Fruit fly (Drosophila melanogaster): ENCODE data around the gene Hsp60A.
A peak's percentile ranks its signal among the peaks of the same experiment; 100 is the strongest.

Gene Hsp60A

DNA sequence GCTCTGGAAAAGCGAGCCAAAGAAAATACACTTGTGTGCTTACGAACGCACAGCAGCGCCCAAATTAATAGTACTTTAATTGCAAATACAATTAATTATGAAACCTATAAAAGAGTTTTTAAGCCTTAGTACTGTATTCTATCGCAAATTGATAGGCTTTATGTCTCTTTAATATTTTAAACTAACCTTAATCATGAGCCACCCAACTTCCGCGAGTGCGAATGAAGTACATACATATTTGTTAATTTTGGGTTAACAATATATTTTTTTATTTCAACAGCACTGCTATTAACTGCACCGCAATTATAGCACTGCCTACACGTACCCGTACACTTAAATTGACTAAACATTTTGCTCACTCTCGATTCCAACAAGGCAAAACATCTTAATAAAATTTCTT, 27.0 kb upstream of the Hsp60A start (continued):
- TF ChIP-seq crp (GFP tag; optimal IDR thresholded peaks at IDR 0.05) = no peak
- no peak for TF ChIP-seq C15 (GFP tag; IDR thresholded peaks at IDR 0.05)
- TF ChIP-seq Kr (GFP tag; optimal IDR thresholded peaks at IDR 0.05) = no peak
- peak; percentile 29 for TF ChIP-seq dmrt99B (tag; optimal IDR thresholded peaks at IDR 0.05)
- no peak for TF ChIP-seq CG5245 (GFP tag; optimal IDR thresholded peaks at IDR 0.05)
- TF ChIP-seq gcm (GFP tag; optimal IDR thresholded peaks at IDR 0.05) = no peak
- TF ChIP-seq Elba2 (GFP tag; optimal IDR thresholded peaks at IDR 0.05) = no peak
- no peak for TF ChIP-seq Tbp (GFP tag; optimal IDR thresholded peaks at IDR 0.05)
- TF ChIP-seq CG18764 (GFP tag; optimal IDR thresholded peaks at IDR 0.05) = no peak
- TF ChIP-seq crol (GFP tag; IDR thresholded peaks at IDR 0.05) = no peak
- TF ChIP-seq pros (GFP tag; optimal IDR thresholded peaks at IDR 0.05) = no peak
- TF ChIP-seq exex (tag; optimal IDR thresholded peaks at IDR 0.05) = no peak
- no peak for TF ChIP-seq NK7.1 (GFP tag; optimal IDR thresholded peaks at IDR 0.05)
- TF ChIP-seq Camta (GFP tag; optimal IDR thresholded peaks at IDR 0.05) = no peak
- no peak for TF ChIP-seq Mad (GFP tag; optimal IDR thresholded peaks at IDR 0.05)
- TF ChIP-seq Dad (GFP tag; optimal IDR thresholded peaks at IDR 0.05) = no peak
- TF ChIP-seq H2.0 (GFP tag; IDR thresholded peaks at IDR 0.05) = peak; percentile 26; the same call in 1 of the 2 replicates
- no peak for TF ChIP-seq CG6175 (GFP tag; IDR thresholded peaks at IDR 0.05)
- no peak for TF ChIP-seq Dp (GFP tag; optimal IDR thresholded peaks at IDR 0.05)
- TF ChIP-seq hbn (GFP tag; IDR thresholded peaks at IDR 0.05; ENCODE audit: partially characterized antibody) = no peak
- 0 out of 3 replicates have a peak, but pooled peaks have one; percentile 22 for TF ChIP-seq H15 (GFP tag; IDR thresholded peaks at IDR 0.05)
- no peak for TF ChIP-seq CG3838 (GFP tag; optimal IDR thresholded peaks at IDR 0.05)
- no peak for TF ChIP-seq CG11398 (GFP tag; optimal IDR thresholded peaks at IDR 0.05)
- 0 out of 3 replicates have a peak, but pooled peaks have one; percentile 12 for TF ChIP-seq zfh1 (GFP tag; IDR thresholded peaks at IDR 0.05)
- TF ChIP-seq CG1647 (GFP tag; optimal IDR thresholded peaks at IDR 0.05) = no peak
- no peak for TF ChIP-seq Nf-YC (tag; optimal IDR thresholded peaks at IDR 0.05)
- no peak for TF ChIP-seq CG17568 (GFP tag; optimal IDR thresholded peaks at IDR 0.05)
- TF ChIP-seq eyg (GFP tag; optimal IDR thresholded peaks at IDR 0.05) = no peak
- peak; percentile 52 for TF ChIP-seq Hand (GFP tag; optimal IDR thresholded peaks at IDR 0.05)
- TF ChIP-seq CG12219 (GFP tag; optimal IDR thresholded peaks at IDR 0.05) = peak; percentile 20
- TF ChIP-seq ap (GFP tag; IDR thresholded peaks at IDR 0.05) = no peak
- peak; percentile 12; the same call in 1 of the 3 replicates for TF ChIP-seq so (GFP tag; IDR thresholded peaks at IDR 0.05)
- no peak for TF ChIP-seq CG2678 (tag; optimal IDR thresholded peaks at IDR 0.05)
- TF ChIP-seq CG14860 (GFP tag; IDR thresholded peaks at IDR 0.05; ENCODE audit: partially characterized antibody) = no peak
- no peak for TF ChIP-seq CG5180 (GFP tag; optimal IDR thresholded peaks at IDR 0.05)
- no peak for TF ChIP-seq bab2 (GFP tag; optimal IDR thresholded peaks at IDR 0.05)
- TF ChIP-seq lov (optimal IDR thresholded peaks at IDR 0.05) = no peak
- no peak for TF ChIP-seq lov (GFP tag; IDR thresholded peaks at IDR 0.05)
- no peak for TF ChIP-seq jumu (GFP tag; optimal IDR thresholded peaks at IDR 0.05)
- TF ChIP-seq nau (GFP tag; optimal IDR thresholded peaks at IDR 0.05) = no peak
- no peak for TF ChIP-seq sr (GFP tag; IDR thresholded peaks at IDR 0.05)
- TF ChIP-seq Ets97D (GFP tag; optimal IDR thresholded peaks at IDR 0.05) = no peak
- no peak for TF ChIP-seq gt (GFP tag; IDR thresholded peaks at IDR 0.05)
- TF ChIP-seq odd (GFP tag; optimal IDR thresholded peaks at IDR 0.05) = no peak
- no peak for TF ChIP-seq trem (tag; optimal IDR thresholded peaks at IDR 0.05)
- no peak for TF ChIP-seq CG3065 (GFP tag; optimal IDR thresholded peaks at IDR 0.05)
- TF ChIP-seq dpn (GFP tag; optimal IDR thresholded peaks at IDR 0.05) = peak in 1 of 2 experiments; percentile 57
- TF ChIP-seq kah (GFP tag; optimal IDR thresholded peaks at IDR 0.05) = no peak
- no peak for TF ChIP-seq ham (GFP tag; IDR thresholded peaks at IDR 0.05)
- TF ChIP-seq Ravus (GFP tag; IDR thresholded peaks at IDR 0.05) = no peak
- peak; percentile 57 for TF ChIP-seq CG12391 (tag; optimal IDR thresholded peaks at IDR 0.05)
- TF ChIP-seq insv (GFP tag; optimal IDR thresholded peaks at IDR 0.05) = no peak
